Fruit fly (Drosophila melanogaster) whole organism, embryonic: ENCODE data around the gene CG42259.
A peak's percentile ranks its signal among the peaks of the same experiment; 100 is the strongest.

Source experiments
- ATbp ChIP-seq: fragments of 200-800 bp; sonication (Bioruptor generic); optimal IDR thresholded peaks from 2 replicates; lab custom pipeline; 2017; ENCODE audit warnings: missing biosample characterization, mild to moderate bottlenecking, missing genetic modification characterization, missing genetic modification reagents
- Ada2b ChIP-seq: fragments of 200-800 bp; sonication (Bioruptor generic); IDR thresholded peaks from 2 replicates; pipeline ENCODE4 v1.3.6; 2022; ENCODE audit warnings: missing biosample characterization, missing genetic modification characterization
- Antp ChIP-seq: fragments of 200-800 bp; sonication (Bioruptor generic); optimal IDR thresholded peaks from 3 replicates; lab custom pipeline; 2016; ENCODE audit warnings: missing biosample characterization, missing genetic modification characterization
- Atf3 ChIP-seq: fragments of 200-800 bp; sonication (Bioruptor generic); optimal IDR thresholded peaks from 3 replicates; lab custom pipeline; 2016; ENCODE audit warnings: missing biosample characterization, missing genetic modification characterization
- Bdp1 ChIP-seq: fragments of 200-800 bp; sonication (Bioruptor generic); optimal IDR thresholded peaks from 3 replicates; lab custom pipeline; 2016; ENCODE audit warnings: missing biosample characterization, missing genetic modification characterization
- CG1024 ChIP-seq: fragments of 200-800 bp; sonication (Bioruptor generic); IDR thresholded peaks from 2 replicates; pipeline ENCODE4 v1.3.6; 2022; ENCODE audit warnings: missing biosample characterization, missing genetic modification characterization
- CG10267 ChIP-seq: fragments of 200-800 bp; sonication (Bioruptor generic); optimal IDR thresholded peaks from 2 replicates; lab custom pipeline; 2018; ENCODE audit warnings: missing biosample characterization, mild to moderate bottlenecking, missing genetic modification characterization, moderate library complexity
- CG11093 ChIP-seq: fragments of 200-800 bp; sonication (Bioruptor generic); IDR thresholded peaks from 3 replicates; pipeline ENCODE4 v1.3.6; 2022; ENCODE audit warnings: missing biosample characterization, missing genetic modification characterization
- CG11247 ChIP-seq: fragments of 200-800 bp; sonication (Bioruptor generic); IDR thresholded peaks from 2 replicates; pipeline ENCODE4 v1.3.6; 2022; ENCODE audit warnings: missing biosample characterization, missing genetic modification characterization
- CG13287 ChIP-seq: fragments of 200-800 bp; sonication (Bioruptor generic); IDR thresholded peaks from 2 replicates; pipeline ENCODE4 v1.3.6; 2022; ENCODE audit warnings: missing biosample characterization, missing genetic modification characterization; ENCODE audit not compliant: partially characterized antibody
- CG15479 ChIP-seq: fragments of 200-800 bp; sonication (Bioruptor generic); optimal IDR thresholded peaks from 3 replicates; lab custom pipeline; 2019; ENCODE audit warnings: missing biosample characterization, mild to moderate bottlenecking, missing genetic modification characterization, moderate library complexity
- CG16779 ChIP-seq: fragments of 200-800 bp; sonication (Bioruptor generic); IDR thresholded peaks from 2 replicates; pipeline ENCODE4 v1.3.6; 2022; ENCODE audit warnings: missing biosample characterization, missing genetic modification characterization
- CG17802 ChIP-seq: fragments of 200-800 bp; sonication (Bioruptor generic); optimal IDR thresholded peaks from 2 replicates; lab custom pipeline; 2018; ENCODE audit warnings: missing biosample characterization, mild to moderate bottlenecking, missing genetic modification characterization, moderate library complexity
- CG4360 ChIP-seq: fragments of 200-800 bp; sonication (Bioruptor generic); IDR thresholded peaks from 2 replicates; pipeline ENCODE4 v1.3.6; 2022; ENCODE audit warnings: missing biosample characterization, missing genetic modification characterization
- CG5180 ChIP-seq: fragments of 200-800 bp; sonication (Bioruptor generic); optimal IDR thresholded peaks from 3 replicates; lab custom pipeline; 2017; ENCODE audit warnings: missing biosample characterization, missing genetic modification characterization, mild to moderate bottlenecking, moderate library complexity, missing genetic modification reagents
- CG6854 ChIP-seq: fragments of 200-800 bp; sonication (Bioruptor generic); optimal IDR thresholded peaks from 3 replicates; lab custom pipeline; 2017; ENCODE audit warnings: missing biosample characterization, mild to moderate bottlenecking, missing genetic modification characterization
- CG8290 ChIP-seq, 3 experiments: fragments of 200-800 bp; sonication (Bioruptor generic); optimal IDR thresholded peaks; 2 replicates each; lab custom pipeline; 2016 to 2019; ENCODE audit warnings: missing biosample characterization in 3 of 3, missing genetic modification characterization in 3 of 3, mild to moderate bottlenecking in 2 of 3, moderate library complexity in 1 of 3
- CG9215 ChIP-seq: fragments of 200-800 bp; sonication (Bioruptor generic); IDR thresholded peaks from 2 replicates; pipeline ENCODE4 v1.3.6; 2022; ENCODE audit warnings: missing biosample characterization, missing genetic modification characterization
- Dbx ChIP-seq: fragments of 200-800 bp; sonication (Bioruptor generic); IDR thresholded peaks from 3 replicates; pipeline ENCODE4 v1.3.6; 2022; ENCODE audit warnings: missing biosample characterization, missing genetic modification characterization
- Fer3 ChIP-seq: fragments of 200-800 bp; sonication (Bioruptor generic); optimal IDR thresholded peaks from 2 replicates; lab custom pipeline; 2018; ENCODE audit warnings: missing biosample characterization, mild to moderate bottlenecking, missing genetic modification characterization, moderate library complexity
- H2.0 ChIP-seq: fragments of 200-800 bp; sonication (Bioruptor generic); IDR thresholded peaks from 2 replicates; pipeline ENCODE4 v1.3.6; 2022; ENCODE audit warnings: missing biosample characterization, missing genetic modification characterization
- Hand ChIP-seq: fragments of 200-800 bp; sonication (Bioruptor generic); optimal IDR thresholded peaks from 2 replicates; lab custom pipeline; 2017; ENCODE audit warnings: mild to moderate bottlenecking, missing biosample characterization, missing genetic modification reagents, missing genetic modification characterization
- Jarid2 ChIP-seq: fragments of 200-800 bp; sonication (Bioruptor generic); optimal IDR thresholded peaks from 3 replicates; lab custom pipeline; 2017; ENCODE audit warnings: mild to moderate bottlenecking, missing biosample characterization, missing genetic modification reagents, missing genetic modification characterization
- Med ChIP-seq: fragments of 200-800 bp; sonication (Bioruptor generic); peaks from one replicate; lab custom pipeline; 2016; ENCODE audit warnings: missing biosample characterization, missing genetic modification characterization, mild to moderate bottlenecking, inconsistent platforms, moderate library complexity
- Ptx1 ChIP-seq: fragments of 200-800 bp; sonication (Bioruptor generic); IDR thresholded peaks from 2 replicates; pipeline ENCODE4 v1.3.6; 2022; ENCODE audit warnings: missing biosample characterization, missing genetic modification characterization
- Rfx ChIP-seq: fragments of 200-800 bp; sonication (Bioruptor generic); IDR thresholded peaks from 2 replicates; pipeline ENCODE4 v1.3.6; 2022; ENCODE audit warnings: missing biosample characterization, missing genetic modification characterization
- Side ChIP-seq: fragments of 200-800 bp; sonication (Bioruptor generic); optimal IDR thresholded peaks from 2 replicates; lab custom pipeline; 2016; ENCODE audit warnings: missing biosample characterization, missing genetic modification characterization
- Spps ChIP-seq: fragments of 200-800 bp; sonication (Bioruptor generic); optimal IDR thresholded peaks from 2 replicates; lab custom pipeline; 2018; ENCODE audit warnings: missing biosample characterization, mild to moderate bottlenecking, missing genetic modification characterization
- Ssrp ChIP-seq: fragments of 200-800 bp; sonication (Bioruptor generic); optimal IDR thresholded peaks from 2 replicates; lab custom pipeline; 2018; ENCODE audit warnings: missing biosample characterization, mild to moderate bottlenecking, missing genetic modification characterization, moderate library complexity
- ab ChIP-seq: fragments of 200-800 bp; sonication (Bioruptor generic); optimal IDR thresholded peaks from 2 replicates; lab custom pipeline; 2016; ENCODE audit warnings: missing biosample characterization, missing genetic modification characterization
- amos ChIP-seq: fragments of 200-800 bp; sonication (Bioruptor generic); IDR thresholded peaks from 2 replicates; pipeline ENCODE4 v1.3.6; 2022; ENCODE audit warnings: missing biosample characterization, missing genetic modification characterization; ENCODE audit not compliant: partially characterized antibody
- esg ChIP-seq: fragments of 200-800 bp; sonication (Bioruptor generic); conservative IDR thresholded peaks from 2 replicates; pipeline ENCODE4 v1.3.6; 2022; ENCODE audit warnings: missing biosample characterization, missing genetic modification characterization
- eve ChIP-seq, 2 experiments: fragments of >200 bp; optimal IDR thresholded peaks; 2 replicates each; lab custom pipeline; 2017; ENCODE audit warnings: missing biosample characterization in 2 of 2, missing genetic modification characterization in 2 of 2
- exex ChIP-seq: fragments of 200-800 bp; sonication (Bioruptor generic); optimal IDR thresholded peaks from 4 replicates; lab custom pipeline; 2018; ENCODE audit warnings: missing biosample characterization, mild to moderate bottlenecking, missing genetic modification characterization, moderate library complexity
- fd102C ChIP-seq: fragments of 200-800 bp; sonication (Bioruptor generic); optimal IDR thresholded peaks from 2 replicates; lab custom pipeline; 2018; ENCODE audit warnings: missing biosample characterization, mild to moderate bottlenecking, missing genetic modification characterization, moderate library complexity
- fd3F ChIP-seq: fragments of 200-800 bp; sonication (Bioruptor generic); optimal IDR thresholded peaks from 2 replicates; lab custom pipeline; 2018; ENCODE audit warnings: missing biosample characterization, mild to moderate bottlenecking, missing genetic modification characterization, moderate library complexity
- kah ChIP-seq: fragments of 200-800 bp; sonication (Bioruptor generic); optimal IDR thresholded peaks from 2 replicates; lab custom pipeline; 2018; ENCODE audit warnings: missing biosample characterization, mild to moderate bottlenecking, missing genetic modification characterization
- lilli ChIP-seq: fragments of 200-800 bp; sonication (Bioruptor generic); optimal IDR thresholded peaks from 3 replicates; lab custom pipeline; 2016; ENCODE audit warnings: missing biosample characterization, missing genetic modification characterization
- nerfin-2 ChIP-seq: fragments of 200-800 bp; sonication (Bioruptor generic); IDR thresholded peaks from 2 replicates; pipeline ENCODE4 v1.3.6; 2022; ENCODE audit warnings: missing biosample characterization, missing genetic modification characterization; ENCODE audit not compliant: partially characterized antibody
- pan ChIP-seq, 4 experiments: fragments of >200 bp in 3 of 4; fragments of 200-800 bp in 1 of 4; sonication (Bioruptor generic) in 1 of 4; optimal IDR thresholded peaks in 3 of 4; IDR thresholded peaks in 1 of 4; 2 replicates each; pipeline versions ENCODE4 v1.3.6 to Lab custom; 2017 to 2022; ENCODE audit warnings: missing biosample characterization in 2 of 4, missing genetic modification characterization in 2 of 4, mixed read lengths in 1 of 4
- pita ChIP-seq: fragments of 200-800 bp; sonication (Bioruptor generic); optimal IDR thresholded peaks from 2 replicates; lab custom pipeline; 2017; ENCODE audit warnings: missing biosample characterization, mild to moderate bottlenecking, missing genetic modification characterization
- sim ChIP-seq: fragments of 200-800 bp; sonication (Bioruptor generic); IDR thresholded peaks from 2 replicates; pipeline ENCODE4 v1.3.6; 2022; ENCODE audit warnings: missing biosample characterization, missing genetic modification characterization
- sima ChIP-seq: fragments of 200-800 bp; sonication (Bioruptor generic); optimal IDR thresholded peaks from 2 replicates; lab custom pipeline; 2016; ENCODE audit warnings: missing biosample characterization, missing genetic modification characterization
- sisA ChIP-seq: fragments of 200-800 bp; sonication (Bioruptor generic); IDR thresholded peaks from 2 replicates; pipeline ENCODE4 v1.3.6; 2022; ENCODE audit warnings: missing biosample characterization, missing genetic modification characterization
- slou ChIP-seq: fragments of 200-800 bp; sonication (Bioruptor generic); optimal IDR thresholded peaks from 3 replicates; lab custom pipeline; 2016; ENCODE audit warnings: missing biosample characterization, missing genetic modification characterization
- tgo ChIP-seq: fragments of 200-800 bp; sonication (Bioruptor generic); IDR thresholded peaks from 3 replicates; pipeline ENCODE4 v1.3.6; 2022; ENCODE audit warnings: missing biosample characterization, missing genetic modification characterization
- trh ChIP-seq: fragments of 200-800 bp; sonication (Bioruptor generic); optimal IDR thresholded peaks from 2 replicates; lab custom pipeline; 2016; ENCODE audit warnings: missing biosample characterization, missing genetic modification characterization
- twi ChIP-seq: fragments of 200-800 bp; optimal IDR thresholded peaks from 2 replicates; lab custom pipeline; 2019; ENCODE audit warnings: missing biosample characterization, mild to moderate bottlenecking, missing genetic modification characterization, moderate library complexity
- unc-4 ChIP-seq: fragments of 200-800 bp; sonication (Bioruptor generic); IDR thresholded peaks from 2 replicates; pipeline ENCODE4 v1.3.6; 2022; ENCODE audit warnings: missing biosample characterization, missing genetic modification characterization; ENCODE audit not compliant: partially characterized antibody
- zen2 ChIP-seq: fragments of 200-800 bp; sonication (Bioruptor generic); IDR thresholded peaks from 3 replicates; pipeline ENCODE4 v1.3.6; 2022; ENCODE audit warnings: missing biosample characterization, missing genetic modification characterization; ENCODE audit not compliant: partially characterized antibody

Gene CG42259

dm6 chrX:1030478-1030877 lies 15.5 kb upstream of the CG42259 start, which contains the start of the genes Cdc45 and Rpp21 (continued):
- TF ChIP-seq CG11093 (GFP tag; lab: Robert Waterston, UW) (no peak), Rfx (GFP tag; lab: Robert Waterston, UW) (peak; percentile 17; the same call in 1 of the 2 replicates), CG8290 (GFP tag; optimal IDR thresholded peaks at IDR 0.05; lab: Kevin White, UChicago) (no peak), CG8290 (tag; optimal IDR thresholded peaks at IDR 0.05; lab: Kevin White, UChicago) (no peak), CG11247 (GFP tag; lab: Robert Waterston, UW) (no peak), CG1024 (no peak), sima (GFP tag; lab: Kevin White, UChicago) (no peak), CG13287 (GFP tag; lab: Robert Waterston, UW) (peak; percentile 50; the same call in 1 of the 2 replicates), Ada2b (no peak), Med (GFP tag; lab: Kevin White, UChicago) (peak; percentile 79), unc-4 (GFP tag; lab: Robert Waterston, UW) (0 out of 2 replicates have a peak, but pooled peaks have one; percentile 36), Spps (no peak), trh (GFP tag; lab: Kevin White, UChicago) (no peak), eve (GFP tag; optimal IDR thresholded peaks at IDR 0.05; lab: Kevin White, UChicago) (no peak), slou (GFP tag; lab: Kevin White, UChicago) (no peak), zen2 (no peak), CG4360 (GFP tag; lab: Robert Waterston, UW) (no peak), lilli (GFP tag; lab: Kevin White, UChicago) (no peak), nerfin-2 (GFP tag; lab: Robert Waterston, UW) (no peak), CG6854 (GFP tag; lab: Kevin White, UChicago) (no peak), exex (tag; lab: Kevin White, UChicago) (no peak), Atf3 (GFP tag; lab: Kevin White, UChicago) (no peak), fd102C (GFP tag; lab: Kevin White, UChicago) (no peak), Ptx1 (GFP tag; lab: Robert Waterston, UW) (no peak), sisA (GFP tag; lab: Robert Waterston, UW) (no peak), pita (no peak), Dbx (0 out of 3 replicates have a peak, but pooled peaks have one; percentile 9), twi (peak; percentile 34), sim (GFP tag; lab: Robert Waterston, UW) (no peak), CG10267 (tag; lab: Kevin White, UChicago) (peak; percentile 34), H2.0 (GFP tag; lab: Robert Waterston, UW) (no peak), Hand (GFP tag; lab: Kevin White, UChicago) (no peak), esg (GFP tag; lab: Robert Waterston, UW) (no peak), CG17802 (no peak), Ssrp (tag; lab: Kevin White, UChicago) (no peak), kah (GFP tag; lab: Kevin White, UChicago) (no peak), CG15479 (no peak), CG16779 (GFP tag; lab: Robert Waterston, UW) (no peak), Jarid2 (no peak), amos (no peak), Side (GFP tag; lab: Kevin White, UChicago) (peak; percentile 18), tgo (GFP tag; lab: Robert Waterston, UW) (no peak), CG9215 (GFP tag; lab: Robert Waterston, UW) (no peak), ATbp (no peak), ab (GFP tag; lab: Kevin White, UChicago) (no peak), Antp (GFP tag; lab: Kevin White, UChicago) (no peak), CG5180 (no peak), Bdp1 (GFP tag; lab: Kevin White, UChicago) (no peak), Fer3 (tag; lab: Kevin White, UChicago) (no peak), pan (optimal IDR thresholded peaks at IDR 0.05; lab: Kevin White, UChicago) (no peak), pan (GFP tag; optimal IDR thresholded peaks at IDR 0.05 in 1 of 2, IDR thresholded peaks at IDR 0.05 in 1 of 2) (no peak), fd3F (GFP tag; lab: Kevin White, UChicago) (no peak)
